Worm (Caenorhabditis elegans) whole organism, midembryonic: ENCODE data around the gene F35C5.12.

Experiments
- T22C8.4 ChIP-seq: fragments of 200-800 bp; sonication (Bioruptor generic); IDR thresholded peaks from 2 replicates; pipeline ENCODE4 v1.3.6; 2022; ENCODE audit warnings: missing genetic modification characterization, missing compliant biosample characterization
- cog-1 ChIP-seq: sonication (generic microtip); optimal IDR thresholded peaks from 2 replicates; lab custom pipeline; 2016; ENCODE audit warnings: missing genetic modification characterization, missing compliant biosample characterization
- flt-1 ChIP-seq: fragments of 200-800 bp; sonication (Bioruptor generic); IDR thresholded peaks from 2 replicates; pipeline ENCODE4 v1.3.6; 2022; ENCODE audit warnings: missing genetic modification characterization, missing compliant biosample characterization
- klf-2 ChIP-seq: fragments of 200-800 bp; sonication (Bioruptor generic); conservative IDR thresholded peaks from 2 replicates; pipeline ENCODE4 v1.3.6; 2022; ENCODE audit warnings: missing genetic modification reagents, missing genetic modification characterization, missing compliant biosample characterization
- med-1 ChIP-seq: sonication (generic microtip); optimal IDR thresholded peaks from 2 replicates; lab custom pipeline; 2017; ENCODE audit warnings: missing genetic modification characterization, mild to moderate bottlenecking, missing compliant biosample characterization, antibody characterized with exemption, missing genetic modification reagents; ENCODE audit not compliant: insufficient read depth
- ref-1 ChIP-seq: fragments of 200-800 bp; sonication (Bioruptor generic); conservative IDR thresholded peaks from 2 replicates; pipeline ENCODE4 v1.3.6; 2022; ENCODE audit warnings: missing genetic modification reagents, missing genetic modification characterization, missing compliant biosample characterization
- tab-1 ChIP-seq: fragments of 200-800 bp; sonication (Bioruptor generic); IDR thresholded peaks from 2 replicates; pipeline ENCODE4 v1.3.6; 2022; ENCODE audit warnings: missing genetic modification characterization, missing compliant biosample characterization
- ztf-23 ChIP-seq: fragments of 200-800 bp; sonication (Bioruptor generic); IDR thresholded peaks from 2 replicates; pipeline ENCODE4 v1.3.6; 2022; ENCODE audit warnings: missing genetic modification reagents, missing genetic modification characterization, missing compliant biosample characterization
- ztf-29 ChIP-seq: fragments of 200-800 bp; sonication (Bioruptor generic); IDR thresholded peaks from 2 replicates; pipeline ENCODE4 v1.3.6; 2022; ENCODE audit warnings: missing genetic modification reagents, missing genetic modification characterization, missing compliant biosample characterization

The F35C5.12 gene

DNA sequence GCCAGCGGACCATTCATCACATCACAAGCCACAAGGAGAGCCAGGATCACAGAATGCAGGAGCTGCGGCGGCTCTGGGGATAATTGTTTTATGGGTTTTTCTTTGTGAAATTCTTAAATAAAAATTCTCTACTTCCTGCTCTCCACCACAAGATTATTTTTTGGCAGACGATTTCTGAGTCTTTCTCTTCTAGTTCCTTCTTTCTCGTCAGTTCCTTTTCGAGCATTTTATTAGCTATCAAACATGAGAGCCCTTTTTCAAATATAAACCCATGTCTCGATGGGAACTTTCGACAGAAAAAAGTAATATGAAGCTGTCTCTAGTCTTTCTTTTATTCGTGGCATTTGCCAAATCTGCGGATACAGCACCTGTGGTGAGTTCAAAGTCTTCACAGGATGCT lies 25.9 kb downstream of the F35C5.12 start, which contains the start of gene F35C5.3:
Gene F35C5.3, plus strand, starts transcription at position 301 of the 400 bp plus-strand sequence.
- TF ChIP-seq cog-1 (tag; lab: Kevin White, UChicago) (no peak), ztf-29 (no peak), ref-1 (GFP tag; lab: Robert Waterston, UW) (no peak), flt-1 (GFP tag; lab: Robert Waterston, UW) (no peak), T22C8.4 (GFP tag; lab: Robert Waterston, UW) (no peak), ztf-23 (GFP tag; lab: Robert Waterston, UW) (no peak), med-1 (GFP tag; lab: Kevin White, UChicago) (no peak), tab-1 (GFP tag; lab: Robert Waterston, UW) (no peak), klf-2 (GFP tag; lab: Robert Waterston, UW) (no peak)

DNA sequence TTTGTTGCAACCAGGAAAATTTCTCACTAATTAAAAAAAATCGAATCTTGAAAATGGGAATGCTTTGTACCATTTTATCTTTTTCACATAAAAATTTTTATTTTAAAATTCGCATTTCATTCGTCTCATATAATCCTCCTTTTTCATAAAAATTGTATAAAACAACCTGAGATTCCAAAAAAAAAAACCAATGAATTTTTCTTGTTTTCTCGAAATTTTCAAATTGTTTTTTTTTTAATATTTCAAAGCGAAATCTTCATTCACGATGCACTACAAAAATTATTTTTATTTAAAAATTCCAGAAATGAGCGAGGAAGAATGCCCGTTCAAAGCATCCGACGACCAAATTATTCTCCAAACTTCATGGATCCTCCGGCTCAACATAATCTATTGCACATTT lies 29.4 kb downstream of the F35C5.12 start, which contains the start of gene sra-14:
Gene sra-14, plus strand, starts transcription at position 301 of the 400 bp plus-strand sequence.
- TF ChIP-seq tab-1 (GFP tag; lab: Robert Waterston, UW) (no peak), T22C8.4 (GFP tag; lab: Robert Waterston, UW) (no peak), flt-1 (GFP tag; lab: Robert Waterston, UW) (no peak), klf-2 (GFP tag; lab: Robert Waterston, UW) (no peak), ztf-29 (no peak), med-1 (GFP tag; lab: Kevin White, UChicago) (no peak), ref-1 (GFP tag; lab: Robert Waterston, UW) (no peak), ztf-23 (GFP tag; lab: Robert Waterston, UW) (no peak), cog-1 (tag; lab: Kevin White, UChicago) (no peak)

DNA sequence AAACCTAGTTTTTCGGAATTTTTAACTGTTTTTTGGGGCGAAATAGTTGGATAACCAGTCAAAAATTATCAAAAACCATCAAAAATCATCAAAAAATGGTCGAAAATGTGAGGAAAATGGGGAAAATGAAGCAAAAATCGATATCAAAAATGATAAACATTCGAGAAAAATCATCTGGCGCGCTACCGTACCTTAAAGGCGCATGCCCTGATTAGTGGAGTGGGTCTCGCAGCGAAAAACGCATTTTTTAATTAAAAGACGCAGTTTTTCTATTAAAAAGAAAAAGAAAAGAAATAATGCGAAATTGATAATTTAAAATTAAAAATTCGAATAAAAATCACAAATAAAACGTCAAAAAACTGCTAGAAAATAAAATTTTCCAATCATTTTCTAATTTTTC lies 34.0 kb downstream of the F35C5.12 start, which contains the start of gene F35C5.1:
Gene F35C5.1, plus strand, starts transcription at position 399 of the 400 bp plus-strand sequence.
- TF ChIP-seq tab-1 (GFP tag; lab: Robert Waterston, UW) (no peak), ref-1 (GFP tag; lab: Robert Waterston, UW) (no peak), klf-2 (GFP tag; lab: Robert Waterston, UW) (no peak), ztf-23 (GFP tag; lab: Robert Waterston, UW) (no peak), flt-1 (GFP tag; lab: Robert Waterston, UW) (no peak), cog-1 (tag; lab: Kevin White, UChicago) (no peak), med-1 (GFP tag; lab: Kevin White, UChicago) (no peak), T22C8.4 (GFP tag; lab: Robert Waterston, UW) (no peak), ztf-29 (no peak)

DNA sequence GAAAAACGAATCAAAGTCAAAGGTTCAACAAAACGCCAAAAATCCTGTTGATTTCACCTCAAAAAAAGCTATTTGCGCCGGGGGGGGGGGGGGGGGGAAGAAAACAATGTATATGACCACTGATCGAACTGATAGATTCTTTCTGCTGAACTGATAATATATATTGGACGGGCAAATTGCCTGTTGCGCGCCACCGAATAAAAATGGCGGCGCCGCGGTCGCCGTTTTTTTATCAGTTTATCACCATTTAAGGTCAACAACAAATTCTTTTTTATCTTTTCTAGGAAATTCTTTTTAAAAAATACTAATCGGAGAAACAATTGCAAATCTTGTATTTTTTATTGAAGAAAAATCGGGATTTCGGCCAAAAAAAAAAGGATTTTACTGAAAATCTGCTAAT lies 34.6 kb downstream of the F35C5.12 start:
- TF ChIP-seq ztf-23 (GFP tag; lab: Robert Waterston, UW) (no peak), ztf-29 (no peak), ref-1 (GFP tag; lab: Robert Waterston, UW) (no peak)

DNA sequence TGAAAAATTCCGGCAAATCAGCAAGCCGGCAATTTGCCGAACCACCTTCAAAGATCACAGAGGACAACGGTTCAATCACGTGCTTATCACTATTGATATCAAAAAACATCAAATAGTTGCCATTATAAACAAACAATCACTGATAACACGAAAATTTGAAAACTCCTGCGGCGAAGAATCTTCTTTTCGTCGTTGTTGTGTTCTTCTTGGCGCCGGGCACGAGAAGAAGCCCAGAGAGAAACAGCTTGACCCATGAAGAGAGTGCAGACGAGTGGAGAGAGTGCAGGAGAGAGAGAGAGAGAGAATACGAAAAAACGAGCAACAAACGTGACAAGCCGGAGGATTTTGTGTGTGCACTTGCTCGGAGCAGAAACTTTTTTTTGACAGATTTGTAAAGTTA lies 35.7 kb downstream of the F35C5.12 start:
- TF ChIP-seq cog-1 (tag; lab: Kevin White, UChicago), result no peak
- TF ChIP-seq flt-1 (GFP tag; lab: Robert Waterston, UW), result no peak
- TF ChIP-seq klf-2 (GFP tag; lab: Robert Waterston, UW), result no peak
- no peak for TF ChIP-seq tab-1 (GFP tag; lab: Robert Waterston, UW)
- TF ChIP-seq ref-1 (GFP tag; lab: Robert Waterston, UW), result no peak
- no peak for TF ChIP-seq med-1 (GFP tag; lab: Kevin White, UChicago)
- TF ChIP-seq T22C8.4 (GFP tag; lab: Robert Waterston, UW), result no peak
- no peak for TF ChIP-seq ztf-23 (GFP tag; lab: Robert Waterston, UW)
- no peak for TF ChIP-seq ztf-29

DNA sequence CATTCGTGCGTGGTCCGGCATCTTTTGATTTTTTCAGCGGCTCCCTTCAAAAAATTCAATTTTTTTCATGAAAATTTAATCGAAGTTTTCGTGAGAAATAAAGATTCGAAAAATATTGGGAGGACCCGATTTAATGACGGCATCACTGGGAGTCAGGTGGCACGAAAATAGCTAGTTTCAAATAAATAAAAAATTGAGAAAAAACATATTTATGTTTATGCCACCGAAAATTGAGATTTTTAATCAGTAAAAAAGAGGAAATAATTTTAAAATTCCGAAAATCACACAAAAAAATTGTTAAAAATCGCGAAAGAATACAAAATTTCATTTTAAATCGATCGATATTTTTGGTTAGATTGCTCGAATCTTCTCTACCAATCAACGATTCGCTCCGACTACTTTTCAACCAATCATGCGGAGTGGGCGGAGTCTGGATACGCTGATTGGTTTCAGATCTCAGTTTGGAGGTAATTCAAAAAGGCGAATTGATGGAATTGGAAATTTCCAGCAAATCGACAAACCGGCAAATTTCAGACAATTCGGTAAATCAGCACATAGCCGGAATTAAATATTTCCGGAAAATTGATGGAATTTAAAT lies 36.2 kb downstream of the F35C5.12 start, which contains the start of gene gsy-1:
Gene gsy-1, minus strand, starts transcription at position 51 of the 598 bp plus-strand sequence.
- no peak for TF ChIP-seq klf-2 (GFP tag; lab: Robert Waterston, UW)
- TF ChIP-seq ztf-29, result no peak
- no peak for TF ChIP-seq T22C8.4 (GFP tag; lab: Robert Waterston, UW)
- TF ChIP-seq med-1 (GFP tag; lab: Kevin White, UChicago), result no peak
- TF ChIP-seq cog-1 (tag; lab: Kevin White, UChicago), result no peak
- no peak for TF ChIP-seq ref-1 (GFP tag; lab: Robert Waterston, UW)
- no peak for TF ChIP-seq tab-1 (GFP tag; lab: Robert Waterston, UW)
- TF ChIP-seq ztf-23 (GFP tag; lab: Robert Waterston, UW), result no peak
- TF ChIP-seq flt-1 (GFP tag; lab: Robert Waterston, UW), result no peak

DNA sequence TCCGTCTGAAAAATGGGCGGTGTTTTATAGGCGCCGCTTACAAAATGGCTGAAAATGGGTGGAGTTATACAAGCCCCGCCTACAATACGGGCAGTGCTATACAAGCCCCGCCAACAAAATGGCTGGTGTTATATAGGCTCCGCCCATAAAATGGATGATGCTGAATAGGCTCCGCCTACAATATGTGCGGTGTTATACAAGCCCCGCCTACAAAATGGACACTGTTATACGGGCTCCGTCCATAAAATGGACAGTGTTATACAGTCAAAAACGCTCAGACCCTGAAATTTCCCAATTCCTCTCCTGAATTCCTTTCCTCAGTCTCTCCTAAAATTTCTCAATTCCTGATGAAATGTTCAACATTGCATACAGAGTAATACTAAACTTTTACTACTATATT lies 48.3 kb downstream of the F35C5.12 start:
- TF ChIP-seq flt-1 (GFP tag; lab: Robert Waterston, UW) (no peak), ref-1 (GFP tag; lab: Robert Waterston, UW) (no peak), ztf-29 (no peak), cog-1 (tag; lab: Kevin White, UChicago) (no peak), ztf-23 (GFP tag; lab: Robert Waterston, UW) (no peak), tab-1 (GFP tag; lab: Robert Waterston, UW) (no peak), med-1 (GFP tag; lab: Kevin White, UChicago) (no peak), klf-2 (GFP tag; lab: Robert Waterston, UW) (no peak), T22C8.4 (GFP tag; lab: Robert Waterston, UW) (no peak)

DNA sequence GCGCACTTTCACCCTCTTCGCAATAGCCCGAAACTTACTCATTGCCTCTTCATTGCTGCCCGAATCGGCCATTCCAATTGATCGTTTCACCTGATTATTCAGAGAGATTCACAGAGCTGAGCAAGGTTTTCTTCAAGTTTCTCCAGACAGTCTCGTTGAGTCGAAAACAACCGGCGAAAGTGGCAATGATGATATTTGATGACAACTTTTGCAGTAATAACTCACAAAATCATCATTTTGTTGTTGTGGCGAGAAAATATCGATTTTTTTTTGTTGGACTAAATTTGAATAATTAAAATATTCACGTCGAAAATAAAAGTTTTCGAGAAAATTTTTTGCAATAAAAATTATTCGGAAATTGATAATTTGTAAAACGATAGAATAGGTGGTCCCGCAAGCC lies 48.8 kb downstream of the F35C5.12 start, which contains the start of gene snf-5:
Gene snf-5, minus strand, starts transcription at position 182 of the 400 bp plus-strand sequence.
- TF ChIP-seq tab-1 (GFP tag; lab: Robert Waterston, UW) (no peak), ref-1 (GFP tag; lab: Robert Waterston, UW) (no peak), med-1 (GFP tag; lab: Kevin White, UChicago) (no peak), cog-1 (tag; lab: Kevin White, UChicago) (no peak), T22C8.4 (GFP tag; lab: Robert Waterston, UW) (no peak), klf-2 (GFP tag; lab: Robert Waterston, UW) (no peak), ztf-23 (GFP tag; lab: Robert Waterston, UW) (no peak), flt-1 (GFP tag; lab: Robert Waterston, UW) (no peak), ztf-29 (no peak)
